Fruit fly (Drosophila melanogaster): ENCODE measurements around the gene spz5.

Gene spz5

dm6 chr3L:2864450-2864849 lies 27.5 kb downstream of the spz5 start:
- no peak for TF ChIP-seq Sox15 (GFP tag; optimal IDR thresholded peaks at IDR 0.05)
- TF ChIP-seq CG1621 (tag; optimal IDR thresholded peaks at IDR 0.05) = no peak
- no peak for TF ChIP-seq dsx (GFP tag; optimal IDR thresholded peaks at IDR 0.05; ENCODE audit: poor library complexity, severe bottlenecking)
- TF ChIP-seq eg (GFP tag; IDR thresholded peaks at IDR 0.05) = no peak
- TF ChIP-seq pdm3 (GFP tag; optimal IDR thresholded peaks at IDR 0.05) = no peak
- no peak for TF ChIP-seq salr (GFP tag; optimal IDR thresholded peaks at IDR 0.05)
- no peak for TF ChIP-seq CG6163 (GFP tag; IDR thresholded peaks at IDR 0.05)
- no peak for TF ChIP-seq CG6792 (GFP tag; optimal IDR thresholded peaks at IDR 0.05)
- TF ChIP-seq CG6808 (GFP tag; optimal IDR thresholded peaks at IDR 0.05) = no peak
- TF ChIP-seq CG11902 (GFP tag; optimal IDR thresholded peaks at IDR 0.05) = no peak
- no peak for TF ChIP-seq CG8119 (GFP tag; IDR thresholded peaks at IDR 0.05)
- no peak for TF ChIP-seq spab (GFP tag; optimal IDR thresholded peaks at IDR 0.05)

- TF ChIP-seq lz (GFP tag; optimal IDR thresholded peaks at IDR 0.05) (no peak), svp (GFP tag) (peak; percentile 78), Gug (GFP tag; IDR thresholded peaks at IDR 0.05) (peak; percentile 14; the same call in 1 of the 2 replicates), CG16779 (tag; optimal IDR thresholded peaks at IDR 0.05) (no peak), Hr39 (GFP tag; optimal IDR thresholded peaks at IDR 0.05) (peak; percentile 31), Sox102F (GFP tag; optimal IDR thresholded peaks at IDR 0.05) (peak; percentile 21), CG34406 (GFP tag; optimal IDR thresholded peaks at IDR 0.05) (no peak), CG6808 (GFP tag; optimal IDR thresholded peaks at IDR 0.05) (no peak), CG8632 (GFP tag; optimal IDR thresholded peaks at IDR 0.05) (no peak), fd59A (GFP tag; optimal IDR thresholded peaks at IDR 0.05) (no peak), fd85E (GFP tag; optimal IDR thresholded peaks at IDR 0.05) (no peak), CG10669 (GFP tag; optimal IDR thresholded peaks at IDR 0.05) (no peak), eg (GFP tag; IDR thresholded peaks at IDR 0.05) (no peak), CG32006 (GFP tag; optimal IDR thresholded peaks at IDR 0.05) (peak; percentile 30), CG3032 (tag; optimal IDR thresholded peaks at IDR 0.05) (peak; percentile 17), Met (GFP tag; optimal IDR thresholded peaks at IDR 0.05) (peak; percentile 10), CG7368 (GFP tag; optimal IDR thresholded peaks at IDR 0.05) (no peak), CG6854 (GFP tag; optimal IDR thresholded peaks at IDR 0.05) (no peak), net (GFP tag; optimal IDR thresholded peaks at IDR 0.05) (no peak), cyc (GFP tag; optimal IDR thresholded peaks at IDR 0.05) (no peak), Ets21C (GFP tag; optimal IDR thresholded peaks at IDR 0.05) (no peak), Hr38 (GFP tag; optimal IDR thresholded peaks at IDR 0.05) (no peak), esn (GFP tag; optimal IDR thresholded peaks at IDR 0.05) (peak; percentile 34), OdsH (GFP tag; optimal IDR thresholded peaks at IDR 0.05) (peak; percentile 45), CG6792 (GFP tag; optimal IDR thresholded peaks at IDR 0.05) (no peak), CG11902 (GFP tag; optimal IDR thresholded peaks at IDR 0.05) (no peak), CG4318 (GFP tag; optimal IDR thresholded peaks at IDR 0.05) (no peak), Lpt (GFP tag; optimal IDR thresholded peaks at IDR 0.05) (no peak), fkh (GFP tag; optimal IDR thresholded peaks at IDR 0.05) (no peak), spab (GFP tag; optimal IDR thresholded peaks at IDR 0.05) (no peak), Eip75B (GFP tag; optimal IDR thresholded peaks at IDR 0.05) (no peak), CG31627 (GFP tag; optimal IDR thresholded peaks at IDR 0.05) (peak; percentile 6), topi (GFP tag; optimal IDR thresholded peaks at IDR 0.05) (peak; percentile 1), CG15336 (GFP tag; IDR thresholded peaks at IDR 0.05) (no peak), salr (GFP tag; optimal IDR thresholded peaks at IDR 0.05) (peak in 1 of 2 experiments; percentile 9), Sox15 (GFP tag; optimal IDR thresholded peaks at IDR 0.05) (no peak), CG10631 (GFP tag; optimal IDR thresholded peaks at IDR 0.05) (peak; percentile 1), CG9139 (GFP tag; optimal IDR thresholded peaks at IDR 0.05) (no peak), Eip93F (GFP tag; optimal IDR thresholded peaks at IDR 0.05) (no peak), Hr4 (GFP tag; optimal IDR thresholded peaks at IDR 0.05) (peak; percentile 21), acj6 (GFP tag; optimal IDR thresholded peaks at IDR 0.05) (peak; percentile 22), CG1621 (tag; optimal IDR thresholded peaks at IDR 0.05) (peak; percentile 10), CG8319 (GFP tag; optimal IDR thresholded peaks at IDR 0.05) (no peak), Sox14 (GFP tag; optimal IDR thresholded peaks at IDR 0.05) (peak; percentile 14), vri (GFP tag; optimal IDR thresholded peaks at IDR 0.05) (no peak), CG8119 (GFP tag; IDR thresholded peaks at IDR 0.05) (peak; percentile 35; the same call in 1 of the 3 replicates)
Observed at dm6 chr3L:2861949-2862569, 29.9 kb downstream of the spz5 start.
